Fruit fly (Drosophila melanogaster) ovary, adult (tissue): ENCODE data around the gene Rbf.
A peak's percentile ranks its signal among the peaks of the same experiment; 100 is the strongest.

ENCODE experiments used
- CG17801 ChIP-seq: fragments of 200-800 bp; optimal IDR thresholded peaks from 2 replicates; lab custom pipeline; 2019; ENCODE audit warnings: missing biosample characterization, mild to moderate bottlenecking, missing genetic modification characterization, moderate library complexity; ENCODE audit not compliant: partially characterized antibody

The Rbf gene

dm6 chrX:801157-801872 is at the start of gene Rbf:
Gene Rbf, minus strand, starts transcription at chrX:801479.
- TF ChIP-seq CG17801 (GFP tag; lab: Kevin White, UChicago): no peak

dm6 chrX:847057-847456 is 45.8 kb upstream of the Rbf start, which contains the start of gene CG3713:
Gene CG3713, minus strand, starts transcription at chrX:847157.
- TF ChIP-seq CG17801 (GFP tag; lab: Kevin White, UChicago): no peak

- no peak for TF ChIP-seq CG17801 (GFP tag; lab: Kevin White, UChicago)
These were observed 43.2 kb upstream of the Rbf start, which contains the start of gene CG14635 for dm6 chrX:844523-844922. Gene CG14635, plus strand, starts transcription at chrX:844823.

- TF ChIP-seq CG17801 (GFP tag; lab: Kevin White, UChicago): no peak
These were observed 42.2 kb upstream of the Rbf start for dm6 chrX:843489-843888.

dm6 chrX:841941-842340 is 40.7 kb upstream of the Rbf start:
- TF ChIP-seq CG17801 (GFP tag; lab: Kevin White, UChicago): no peak

dm6 chrX:841038-841437 is 39.8 kb upstream of the Rbf start:
- TF ChIP-seq CG17801 (GFP tag; lab: Kevin White, UChicago): no peak

- no peak for TF ChIP-seq CG17801 (GFP tag; lab: Kevin White, UChicago)
These were observed 36.7 kb upstream of the Rbf start for dm6 chrX:838012-838411.

- no peak for TF ChIP-seq CG17801 (GFP tag; lab: Kevin White, UChicago)
These were observed 34.8 kb upstream of the Rbf start for dm6 chrX:835965-836690.

dm6 chrX:824961-825360 is 23.7 kb upstream of the Rbf start:
- TF ChIP-seq CG17801 (GFP tag; lab: Kevin White, UChicago): no peak

- peak; percentile 33 for TF ChIP-seq CG17801 (GFP tag; lab: Kevin White, UChicago)
These were observed 4.6 kb upstream of the Rbf start, which contains the start of gene Sec22 for dm6 chrX:805907-806306. Gene Sec22, plus strand, starts transcription at chrX:806076.

dm6 chrX:804821-805220 is 3.5 kb upstream of the Rbf start, which contains the start of gene CG13358:
Gene CG13358, minus strand, starts transcription at chrX:804921.
- no peak for TF ChIP-seq CG17801 (GFP tag; lab: Kevin White, UChicago)

dm6 chrX:803370-803769 is 2.1 kb upstream of the Rbf start, which contains the start of gene CG13359:
Gene CG13359, minus strand, starts transcription at chrX:803470.
- no peak for TF ChIP-seq CG17801 (GFP tag; lab: Kevin White, UChicago)

dm6 chrX:796397-796989 is 4.8 kb downstream of the Rbf start:
- peak; percentile 72 for TF ChIP-seq CG17801 (GFP tag; lab: Kevin White, UChicago)

dm6 chrX:792923-793322 is 8.4 kb downstream of the Rbf start, which contains the start of gene CG16989:
Gene CG16989, plus strand, starts transcription at chrX:793147.
- TF ChIP-seq CG17801 (GFP tag; lab: Kevin White, UChicago): no peak

- TF ChIP-seq CG17801 (GFP tag; lab: Kevin White, UChicago): no peak
These were observed 11.2 kb downstream of the Rbf start, which contains the start of gene CG13360 for dm6 chrX:790039-790597. Gene CG13360, minus strand, starts transcription at chrX:790089.
